Worm (Caenorhabditis elegans) whole organism, midembryonic: ENCODE data around the gene rgs-6.

Source experiments
- T22C8.4 ChIP-seq: fragments of 200-800 bp; sonication (Bioruptor generic); IDR thresholded peaks from 2 replicates; pipeline ENCODE4 v1.3.6; 2022; ENCODE audit warnings: missing genetic modification characterization, missing compliant biosample characterization
- med-1 ChIP-seq: sonication (generic microtip); optimal IDR thresholded peaks from 2 replicates; lab custom pipeline; 2017; ENCODE audit warnings: missing genetic modification characterization, mild to moderate bottlenecking, missing compliant biosample characterization, antibody characterized with exemption, missing genetic modification reagents; ENCODE audit not compliant: insufficient read depth

ce11 chrX:5715369-5715768, 18.2 kb downstream of the rgs-6 start:
- no peak for TF ChIP-seq T22C8.4 (GFP tag; lab: Robert Waterston, UW)
- no peak for TF ChIP-seq med-1 (GFP tag; lab: Kevin White, UChicago)
